Fruit fly (Drosophila melanogaster) S2 (cell line): ENCODE data around the gene Vha16-3.

Experiments used
- CG8478 ChIP-seq: fragments of >200 bp; optimal IDR thresholded peaks from 2 replicates; lab custom pipeline; 2018
- CTCF ChIP-seq, 2 experiments: fragments of >200 bp; optimal IDR thresholded peaks; 2 replicates each; lab custom pipeline; 2018

Gene Vha16-3

DNA sequence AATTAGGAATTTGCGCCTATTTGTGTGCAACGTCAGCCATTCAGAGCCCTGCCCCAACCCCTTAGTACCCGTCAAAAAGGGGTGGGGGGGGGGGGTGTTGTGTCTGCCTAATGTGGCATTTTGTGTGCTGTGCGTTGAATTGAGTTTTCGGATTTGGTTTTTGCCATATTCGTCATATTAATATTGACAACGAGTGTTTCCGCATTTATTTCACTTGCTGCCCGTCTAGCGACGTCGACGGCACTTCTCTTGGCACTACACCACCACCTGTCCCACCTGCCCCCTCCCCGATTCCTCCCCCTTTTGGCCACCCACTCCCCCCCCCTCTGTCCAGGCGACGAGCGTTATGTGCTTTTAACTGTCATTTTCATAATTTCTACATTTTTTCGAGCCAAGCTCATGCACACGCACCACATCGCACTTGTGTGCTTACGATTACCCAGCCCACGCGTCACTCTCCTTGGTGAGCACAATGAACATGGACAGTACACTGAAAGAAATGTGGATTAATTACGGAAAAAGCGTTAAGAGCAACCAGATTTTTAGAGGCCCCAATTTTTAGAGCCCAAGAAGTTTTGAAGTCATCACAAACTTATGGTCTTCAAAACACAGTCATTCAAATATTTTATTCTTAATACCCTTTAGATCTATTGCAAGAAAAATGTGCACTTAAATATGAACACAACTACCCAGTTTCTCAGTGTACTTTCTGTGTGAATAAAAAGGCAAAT, 42.4 kb downstream of the Vha16-3 start:
- TF ChIP-seq CG8478 (no peak), CTCF (optimal IDR thresholded peaks at IDR 0.05; lab: Kevin White, UChicago) (no peak)

DNA sequence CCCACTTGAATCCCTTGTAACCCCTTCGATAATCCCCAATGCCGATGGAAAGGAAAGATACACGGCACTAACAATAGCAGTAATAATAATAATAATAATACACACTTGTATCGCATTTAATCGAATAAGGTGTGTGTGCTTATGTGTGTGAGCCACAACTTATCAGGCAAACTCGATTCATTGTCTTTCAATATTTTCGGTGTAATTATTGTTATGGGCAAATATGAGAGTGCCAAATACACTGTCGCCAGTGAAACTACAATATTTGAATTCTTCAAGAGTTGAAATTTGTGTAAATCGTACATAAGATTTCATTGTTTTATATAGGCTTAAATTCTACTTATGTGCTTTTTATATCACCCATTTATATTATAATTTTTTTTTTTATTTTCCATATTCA, 43.1 kb downstream of the Vha16-3 start:
- no peak for TF ChIP-seq CTCF (optimal IDR thresholded peaks at IDR 0.05; lab: Kevin White, UChicago)

dm6 chr3L:11522613-11523012, 49.5 kb downstream of the Vha16-3 start, which contains the start of the genes CG11714 and Fuca:
CG11714 (minus strand) TSS chr3L:11522713.
Fuca (minus strand) TSS chr3L:11522713.
- TF ChIP-seq CG8478 (no peak), CTCF (optimal IDR thresholded peaks at IDR 0.05; lab: Kevin White, UChicago) (no peak)

- TF ChIP-seq CTCF (optimal IDR thresholded peaks at IDR 0.05; lab: Kevin White, UChicago) (peak; percentile 74 to 75), CG8478 (no peak)
Observed at dm6 chr3L:11523286-11523685, 50.2 kb downstream of the Vha16-3 start.
